Fruit fly (Drosophila melanogaster) whole organism, embryonic: ENCODE data around the gene sv.
A peak's percentile ranks its signal among the peaks of the same experiment; 100 is the strongest.

ENCODE experiments used
- Aef1 ChIP-seq: fragments of 200-800 bp; sonication (Bioruptor generic); IDR thresholded peaks from 3 replicates; pipeline ENCODE4 v1.3.6; 2022; ENCODE audit warnings: missing biosample characterization, missing genetic modification characterization
- Bdp1 ChIP-seq: fragments of 200-800 bp; sonication (Bioruptor generic); optimal IDR thresholded peaks from 3 replicates; lab custom pipeline; 2016; ENCODE audit warnings: missing biosample characterization, missing genetic modification characterization
- CG10274 ChIP-seq: fragments of 200-800 bp; sonication (Bioruptor generic); optimal IDR thresholded peaks from 3 replicates; lab custom pipeline; 2017; ENCODE audit warnings: missing biosample characterization, mild to moderate bottlenecking, missing genetic modification characterization
- CG12942 ChIP-seq: fragments of 200-800 bp; sonication (Bioruptor generic); optimal IDR thresholded peaks from 3 replicates; lab custom pipeline; 2016; ENCODE audit warnings: missing biosample characterization, missing genetic modification characterization
- CG13287 ChIP-seq: fragments of 200-800 bp; sonication (Bioruptor generic); IDR thresholded peaks from 2 replicates; pipeline ENCODE4 v1.3.6; 2022; ENCODE audit warnings: missing biosample characterization, missing genetic modification characterization; ENCODE audit not compliant: partially characterized antibody
- CG14965 ChIP-seq: fragments of 200-800 bp; sonication (Bioruptor generic); optimal IDR thresholded peaks from 2 replicates; lab custom pipeline; 2016; ENCODE audit warnings: missing biosample characterization, missing genetic modification characterization, borderline replicate concordance
- CG16863 ChIP-seq: fragments of 200-800 bp; sonication (Bioruptor generic); optimal IDR thresholded peaks from 3 replicates; lab custom pipeline; 2016; ENCODE audit warnings: missing biosample characterization, missing genetic modification characterization
- CG17361 ChIP-seq: fragments of 200-800 bp; sonication (Bioruptor generic); IDR thresholded peaks from 3 replicates; pipeline ENCODE4 v1.3.6; 2022; ENCODE audit warnings: missing biosample characterization, missing genetic modification characterization
- CG17829 ChIP-seq: fragments of 200-800 bp; optimal IDR thresholded peaks from 2 replicates; lab custom pipeline; 2019; ENCODE audit warnings: missing biosample characterization, mild to moderate bottlenecking, missing genetic modification characterization, moderate library complexity
- CG18011 ChIP-seq: fragments of 200-800 bp; sonication (Bioruptor generic); optimal IDR thresholded peaks from 2 replicates; lab custom pipeline; 2017; ENCODE audit warnings: missing biosample characterization, missing genetic modification characterization, mild to moderate bottlenecking, moderate library complexity, missing genotype
- CG1832 ChIP-seq: fragments of 200-800 bp; sonication (Bioruptor generic); optimal IDR thresholded peaks from 2 replicates; lab custom pipeline; 2017; ENCODE audit warnings: missing biosample characterization, mild to moderate bottlenecking, missing genetic modification characterization, inconsistent platforms
- CG18476 ChIP-seq: fragments of 200-800 bp; sonication (Bioruptor generic); optimal IDR thresholded peaks from 2 replicates; lab custom pipeline; 2016; ENCODE audit warnings: missing biosample characterization, mild to moderate bottlenecking, missing genetic modification characterization
- CG2678 ChIP-seq: fragments of 200-800 bp; sonication (Bioruptor generic); optimal IDR thresholded peaks from 3 replicates; lab custom pipeline; 2019; ENCODE audit warnings: missing biosample characterization, mild to moderate bottlenecking, missing genetic modification characterization, moderate library complexity
- CG32772 ChIP-seq: fragments of 200-800 bp; sonication (Bioruptor generic); IDR thresholded peaks from 2 replicates; pipeline ENCODE4 v1.3.6; 2022; ENCODE audit warnings: missing biosample characterization, missing genetic modification characterization
- CG34224 ChIP-seq: fragments of 200-800 bp; sonication (Bioruptor generic); IDR thresholded peaks from 3 replicates; pipeline ENCODE4 v1.3.6; 2022; ENCODE audit warnings: missing biosample characterization, missing genetic modification characterization; ENCODE audit not compliant: partially characterized antibody
- CG34376 ChIP-seq: fragments of 200-800 bp; sonication (Bioruptor generic); optimal IDR thresholded peaks from 2 replicates; lab custom pipeline; 2018; ENCODE audit warnings: missing biosample characterization, mild to moderate bottlenecking, missing genetic modification characterization
- CG5953 ChIP-seq: fragments of 200-800 bp; sonication (Bioruptor generic); IDR thresholded peaks from 2 replicates; pipeline ENCODE4 v1.3.6; 2022; ENCODE audit warnings: missing biosample characterization, missing genetic modification characterization
- CG6272 ChIP-seq: fragments of 200-800 bp; sonication (Bioruptor generic); IDR thresholded peaks from 2 replicates; pipeline ENCODE4 v1.3.6; 2022; ENCODE audit warnings: missing biosample characterization, missing genetic modification characterization
- CG7987 ChIP-seq: fragments of 200-800 bp; sonication (Bioruptor generic); optimal IDR thresholded peaks from 2 replicates; lab custom pipeline; 2018; ENCODE audit warnings: missing biosample characterization, mild to moderate bottlenecking, missing genetic modification characterization, moderate library complexity
- Camta ChIP-seq: fragments of 200-800 bp; sonication (Bioruptor generic); optimal IDR thresholded peaks from 2 replicates; lab custom pipeline; 2016; ENCODE audit warnings: missing biosample characterization, missing genetic modification characterization
- CoRest ChIP-seq: fragments of 200-800 bp; sonication (Bioruptor generic); optimal IDR thresholded peaks from 3 replicates; lab custom pipeline; 2018; ENCODE audit warnings: missing biosample characterization, mild to moderate bottlenecking, missing genetic modification characterization, moderate library complexity
- D ChIP-seq, 2 experiments: fragments of 200-800 bp in 1 of 2; fragments of >200 bp in 1 of 2; sonication (Bioruptor generic) in 1 of 2; optimal IDR thresholded peaks; 2 replicates in 1 of 2; 3 replicates in 1 of 2; lab custom pipeline; 2017; ENCODE audit warnings: mild to moderate bottlenecking in 1 of 2, missing biosample characterization in 1 of 2, missing genetic modification characterization in 1 of 2, missing genetic modification reagents in 1 of 2
- Deaf1 ChIP-seq: fragments of 200-800 bp; optimal IDR thresholded peaks from 3 replicates; lab custom pipeline; 2019; ENCODE audit warnings: missing biosample characterization, mild to moderate bottlenecking, missing genetic modification characterization, moderate library complexity
- Dip3 ChIP-seq: fragments of 200-800 bp; sonication (Bioruptor generic); optimal IDR thresholded peaks from 3 replicates; lab custom pipeline; 2016; ENCODE audit warnings: missing biosample characterization, missing genetic modification characterization
- E2f2 ChIP-seq: fragments of 200-800 bp; sonication (Bioruptor generic); IDR thresholded peaks from 2 replicates; pipeline ENCODE4 v1.3.6; 2022; ENCODE audit warnings: missing biosample characterization, missing genetic modification characterization
- Ets97D ChIP-seq: fragments of 200-800 bp; sonication (Bioruptor generic); optimal IDR thresholded peaks from 3 replicates; lab custom pipeline; 2016; ENCODE audit warnings: missing biosample characterization, missing genetic modification characterization
- NC2α ChIP-seq: fragments of 200-800 bp; sonication (Bioruptor generic); optimal IDR thresholded peaks from 2 replicates; lab custom pipeline; 2016; ENCODE audit warnings: missing biosample characterization, missing genetic modification characterization
- Optix ChIP-seq: fragments of 200-800 bp; sonication (Bioruptor generic); IDR thresholded peaks from 3 replicates; pipeline ENCODE4 v1.3.6; 2022; ENCODE audit warnings: missing biosample characterization, missing genetic modification characterization
- Rfx ChIP-seq: fragments of 200-800 bp; sonication (Bioruptor generic); IDR thresholded peaks from 2 replicates; pipeline ENCODE4 v1.3.6; 2022; ENCODE audit warnings: missing biosample characterization, missing genetic modification characterization
- Sox100B ChIP-seq: fragments of 200-800 bp; sonication (Bioruptor generic); optimal IDR thresholded peaks from 3 replicates; lab custom pipeline; 2018; ENCODE audit warnings: missing biosample characterization, mild to moderate bottlenecking, missing genetic modification characterization
- TFAM ChIP-seq: fragments of 200-800 bp; sonication (Bioruptor generic); optimal IDR thresholded peaks from 2 replicates; lab custom pipeline; 2017; ENCODE audit warnings: missing biosample characterization, missing genetic modification characterization, inconsistent platforms
- amos ChIP-seq: fragments of 200-800 bp; sonication (Bioruptor generic); IDR thresholded peaks from 2 replicates; pipeline ENCODE4 v1.3.6; 2022; ENCODE audit warnings: missing biosample characterization, missing genetic modification characterization; ENCODE audit not compliant: partially characterized antibody
- ci ChIP-seq: fragments of 200-800 bp; sonication (Bioruptor generic); IDR thresholded peaks from 3 replicates; pipeline ENCODE4 v1.3.6; 2022; ENCODE audit warnings: missing biosample characterization, missing genetic modification characterization
- dan ChIP-seq: fragments of 200-800 bp; sonication (Bioruptor generic); IDR thresholded peaks from 2 replicates; pipeline ENCODE4 v1.3.6; 2022; ENCODE audit warnings: missing biosample characterization, missing genetic modification characterization
- dpn ChIP-seq, 2 experiments: fragments of 200-800 bp; sonication (Bioruptor generic); optimal IDR thresholded peaks; 3 replicates each; lab custom pipeline; 2016; ENCODE audit warnings: missing biosample characterization in 2 of 2, missing genetic modification characterization in 2 of 2
- emc ChIP-seq: fragments of 200-800 bp; sonication (Bioruptor generic); optimal IDR thresholded peaks from 2 replicates; lab custom pipeline; 2016; ENCODE audit warnings: missing biosample characterization, missing genetic modification characterization
- en ChIP-seq: fragments of 200-800 bp; sonication (Bioruptor generic); optimal IDR thresholded peaks from 2 replicates; lab custom pipeline; 2016; ENCODE audit warnings: missing biosample characterization, missing genetic modification characterization
- ftz-f1 ChIP-seq: fragments of 200-800 bp; sonication (Bioruptor generic); optimal IDR thresholded peaks from 2 replicates; lab custom pipeline; 2016; ENCODE audit warnings: missing biosample characterization, missing genetic modification characterization
- gcm ChIP-seq: fragments of 200-800 bp; sonication (Bioruptor generic); optimal IDR thresholded peaks from 2 replicates; lab custom pipeline; 2019; ENCODE audit warnings: missing biosample characterization, mild to moderate bottlenecking, missing genetic modification characterization, moderate library complexity
- gcm2 ChIP-seq: fragments of 200-800 bp; sonication (Bioruptor generic); optimal IDR thresholded peaks from 2 replicates; lab custom pipeline; 2016; ENCODE audit warnings: missing biosample characterization, missing genetic modification characterization
- knrl ChIP-seq: fragments of 200-800 bp; sonication (Bioruptor generic); IDR thresholded peaks from 3 replicates; pipeline ENCODE4 v1.3.6; 2022; ENCODE audit warnings: missing biosample characterization, missing genetic modification characterization; ENCODE audit not compliant: partially characterized antibody
- lola ChIP-seq, 3 experiments: fragments of >200 bp in 2 of 3; fragments of 200-800 bp in 1 of 3; sonication (Bioruptor generic) in 1 of 3; optimal IDR thresholded peaks; 2 replicates each; lab custom pipeline; 2017 to 2019; ENCODE audit warnings: missing biosample characterization in 3 of 3, missing genetic modification characterization in 3 of 3, mild to moderate bottlenecking in 1 of 3, moderate library complexity in 1 of 3
- nmo ChIP-seq: fragments of 200-800 bp; sonication (Bioruptor generic); optimal IDR thresholded peaks from 2 replicates; lab custom pipeline; 2018; ENCODE audit warnings: missing biosample characterization, mild to moderate bottlenecking, missing genetic modification characterization, moderate library complexity
- nom ChIP-seq: fragments of 200-800 bp; sonication (Bioruptor generic); optimal IDR thresholded peaks from 2 replicates; lab custom pipeline; 2017; ENCODE audit warnings: missing biosample characterization, missing genetic modification characterization, mild to moderate bottlenecking, moderate library complexity, missing genetic modification reagents
- p53 ChIP-seq: fragments of 200-800 bp; sonication (Bioruptor generic); optimal IDR thresholded peaks from 2 replicates; lab custom pipeline; 2016; ENCODE audit warnings: missing biosample characterization, missing genetic modification characterization
- peb ChIP-seq: fragments of 200-800 bp; sonication (Bioruptor generic); IDR thresholded peaks from 2 replicates; pipeline ENCODE4 v1.3.6; 2022; ENCODE audit warnings: missing biosample characterization, missing genetic modification characterization
- phol ChIP-seq: fragments of 200-800 bp; sonication (Bioruptor generic); optimal IDR thresholded peaks from 3 replicates; lab custom pipeline; 2018; ENCODE audit warnings: missing biosample characterization, mild to moderate bottlenecking, missing genetic modification characterization, moderate library complexity
- sisA ChIP-seq: fragments of 200-800 bp; sonication (Bioruptor generic); IDR thresholded peaks from 2 replicates; pipeline ENCODE4 v1.3.6; 2022; ENCODE audit warnings: missing biosample characterization, missing genetic modification characterization
- usp ChIP-seq: fragments of >200 bp; optimal IDR thresholded peaks from 2 replicates; lab custom pipeline; 2017; ENCODE audit warnings: missing biosample characterization, missing genetic modification characterization
- yki ChIP-seq: fragments of >200 bp; optimal IDR thresholded peaks from 3 replicates; lab custom pipeline; 2018
- zfh1 ChIP-seq: fragments of 200-800 bp; sonication (Bioruptor generic); IDR thresholded peaks from 3 replicates; pipeline ENCODE4 v1.3.6; 2022; ENCODE audit warnings: missing biosample characterization, missing genetic modification characterization

sv gene

dm6 chr4:1053653-1054163 lies 34.9 kb upstream of the sv start, which contains the start of gene CaMKII (continued):
- peak; percentile 33 for TF ChIP-seq CoRest (tag; lab: Kevin White, UChicago)
- TF ChIP-seq CG17361 (GFP tag; lab: Robert Waterston, UW) = peak; percentile 54; the same call in 1 of the 3 replicates
- TF ChIP-seq gcm2 (GFP tag; lab: Kevin White, UChicago) = no peak
- TF ChIP-seq ftz-f1 (GFP tag; lab: Kevin White, UChicago) = no peak
- TF ChIP-seq dan (GFP tag; lab: Robert Waterston, UW) = no peak
- TF ChIP-seq yki (lab: Kevin White, UChicago) = no peak
- no peak for TF ChIP-seq Deaf1 (tag; lab: Kevin White, UChicago)
- TF ChIP-seq CG7987 (GFP tag; lab: Kevin White, UChicago) = no peak
- peak; percentile 46 for TF ChIP-seq nmo (GFP tag; lab: Kevin White, UChicago)
- no peak for TF ChIP-seq Dip3 (GFP tag; lab: Kevin White, UChicago)
- TF ChIP-seq sisA = no peak
- no peak for TF ChIP-seq CG16863
- peak; percentile 49 for TF ChIP-seq CG17829 (tag; lab: Kevin White, UChicago)
- no peak for TF ChIP-seq usp (GFP tag; lab: Kevin White, UChicago)
- no peak for TF ChIP-seq CG6272 (GFP tag; lab: Robert Waterston, UW)
- TF ChIP-seq NC2α (GFP tag; lab: Kevin White, UChicago) = no peak
- no peak for TF ChIP-seq CG12942
- peak; percentile 20 for TF ChIP-seq gcm
- no peak for TF ChIP-seq knrl (GFP tag; lab: Robert Waterston, UW)
- no peak for TF ChIP-seq CG34224 (GFP tag; lab: Robert Waterston, UW)
- TF ChIP-seq CG34376 (GFP tag; lab: Kevin White, UChicago) = peak; percentile 22
- no peak for TF ChIP-seq D (optimal IDR thresholded peaks at IDR 0.05; lab: Kevin White, UChicago)
- peak; percentile 33 for TF ChIP-seq D (GFP tag; optimal IDR thresholded peaks at IDR 0.05; lab: Kevin White, UChicago)
- no peak for TF ChIP-seq CG1832
- peak in 1 of 2 experiments; percentile 19 for TF ChIP-seq dpn (GFP tag; optimal IDR thresholded peaks at IDR 0.05; lab: Kevin White, UChicago)
- TF ChIP-seq CG32772 = no peak
- TF ChIP-seq CG2678 (tag; lab: Kevin White, UChicago) = no peak
- TF ChIP-seq nom = no peak
- TF ChIP-seq emc (GFP tag; lab: Kevin White, UChicago) = no peak
- TF ChIP-seq peb (GFP tag; lab: Robert Waterston, UW) = no peak
- no peak for TF ChIP-seq CG18011 (GFP tag; lab: Kevin White, UChicago)
- no peak for TF ChIP-seq CG5953 (GFP tag; lab: Robert Waterston, UW)
- TF ChIP-seq CG18476 = no peak
- no peak for TF ChIP-seq CG14965 (GFP tag; lab: Kevin White, UChicago)
- no peak for TF ChIP-seq lola (GFP tag; optimal IDR thresholded peaks at IDR 0.05; lab: Kevin White, UChicago)
- TF ChIP-seq CG13287 = no peak
- TF ChIP-seq Optix (GFP tag; lab: Robert Waterston, UW) = no peak
- no peak for TF ChIP-seq CG10274 (GFP tag; lab: Kevin White, UChicago)
- TF ChIP-seq en (GFP tag; lab: Kevin White, UChicago) = no peak
- TF ChIP-seq phol (tag; lab: Kevin White, UChicago) = peak; percentile 32
- no peak for TF ChIP-seq Bdp1 (GFP tag; lab: Kevin White, UChicago)
- no peak for TF ChIP-seq Ets97D (GFP tag; lab: Kevin White, UChicago)
- no peak for TF ChIP-seq Aef1 (GFP tag; lab: Robert Waterston, UW)
- peak; percentile 34 for TF ChIP-seq E2f2 (GFP tag; lab: Robert Waterston, UW)
- no peak for TF ChIP-seq amos (GFP tag; lab: Robert Waterston, UW)
- TF ChIP-seq zfh1 (GFP tag; lab: Robert Waterston, UW) = no peak
- no peak for TF ChIP-seq ci (GFP tag; lab: Robert Waterston, UW)
- TF ChIP-seq p53 = no peak
- no peak for TF ChIP-seq TFAM (GFP tag; lab: Kevin White, UChicago)
- TF ChIP-seq Rfx (GFP tag; lab: Robert Waterston, UW) = no peak
- TF ChIP-seq Camta (GFP tag; lab: Kevin White, UChicago) = no peak
- TF ChIP-seq Sox100B (GFP tag; lab: Kevin White, UChicago) = peak; percentile 21
